Fruit fly (Drosophila melanogaster): ENCODE results near the gene CG11658.

Gene CG11658

dm6 chr3L:11721498-11721946 is 13.2 kb upstream of the CG11658 start (continued):
- no peak for TF ChIP-seq CG31388 (GFP tag; optimal IDR thresholded peaks at IDR 0.05)
- TF ChIP-seq Abd-B (GFP tag; optimal IDR thresholded peaks at IDR 0.05), result no peak
- no peak for TF ChIP-seq ro (GFP tag; IDR thresholded peaks at IDR 0.05)
- peak; percentile 19 for TF ChIP-seq lilli (GFP tag; optimal IDR thresholded peaks at IDR 0.05)
- no peak for TF ChIP-seq CG6813 (GFP tag; optimal IDR thresholded peaks at IDR 0.05)
- TF ChIP-seq pzg (GFP tag; optimal IDR thresholded peaks at IDR 0.05), result no peak
- no peak for TF ChIP-seq Nf-YB (GFP tag; optimal IDR thresholded peaks at IDR 0.05)
- no peak for TF ChIP-seq Kr (GFP tag; optimal IDR thresholded peaks at IDR 0.05)
- TF ChIP-seq CG6689 (GFP tag; IDR thresholded peaks at IDR 0.05), result no peak; the same call in 1 of the 2 replicates
- no peak for TF ChIP-seq CG6175 (GFP tag; IDR thresholded peaks at IDR 0.05)
- no peak for TF ChIP-seq Max (GFP tag; optimal IDR thresholded peaks at IDR 0.05)
- peak; percentile 35; the same call in 1 of the 3 replicates for TF ChIP-seq tgo (GFP tag; IDR thresholded peaks at IDR 0.05)
- TF ChIP-seq CkIIα-i1 (GFP tag; IDR thresholded peaks at IDR 0.05), result no peak
- no peak for TF ChIP-seq usp (GFP tag; optimal IDR thresholded peaks at IDR 0.05)
- TF ChIP-seq CG12155 (GFP tag; optimal IDR thresholded peaks at IDR 0.05), result no peak
- TF ChIP-seq lov (optimal IDR thresholded peaks at IDR 0.05), result no peak
- TF ChIP-seq lov (GFP tag; IDR thresholded peaks at IDR 0.05), result no peak
- TF ChIP-seq HLH4C (GFP tag; IDR thresholded peaks at IDR 0.05; ENCODE audit: partially characterized antibody), result no peak
- TF ChIP-seq CG12744 (GFP tag; optimal IDR thresholded peaks at IDR 0.05), result no peak
- no peak for TF ChIP-seq CG17359 (tag; optimal IDR thresholded peaks at IDR 0.05)
- TF ChIP-seq pum (GFP tag; optimal IDR thresholded peaks at IDR 0.05), result no peak
- no peak for TF ChIP-seq CG10654 (GFP tag; optimal IDR thresholded peaks at IDR 0.05)
- TF ChIP-seq pb (GFP tag; optimal IDR thresholded peaks at IDR 0.05), result no peak
- no peak for TF ChIP-seq CG11696 (GFP tag; IDR thresholded peaks at IDR 0.05)
- TF ChIP-seq vnd (GFP tag; IDR thresholded peaks at IDR 0.05; ENCODE audit: partially characterized antibody), result no peak
- TF ChIP-seq CG8281 (tag; optimal IDR thresholded peaks at IDR 0.05), result no peak
- TF ChIP-seq gcm2 (GFP tag; optimal IDR thresholded peaks at IDR 0.05), result no peak
- TF ChIP-seq klu (GFP tag; IDR thresholded peaks at IDR 0.05), result no peak
- no peak for TF ChIP-seq Nf-YC (tag; optimal IDR thresholded peaks at IDR 0.05)
- TF ChIP-seq Taf1 (GFP tag; IDR thresholded peaks at IDR 0.05), result no peak
- TF ChIP-seq CG9817 (tag; optimal IDR thresholded peaks at IDR 0.05), result peak; percentile 27
- TF ChIP-seq CG17186 (GFP tag; optimal IDR thresholded peaks at IDR 0.05), result no peak
- TF ChIP-seq wor (GFP tag; IDR thresholded peaks at IDR 0.05), result no peak
- TF ChIP-seq jigr1 (GFP tag; IDR thresholded peaks at IDR 0.05), result no peak
- TF ChIP-seq NfI (GFP tag; optimal IDR thresholded peaks at IDR 0.05), result peak; percentile 9
- TF ChIP-seq pros (GFP tag; optimal IDR thresholded peaks at IDR 0.05), result no peak
- TF ChIP-seq Atf-2 (GFP tag; optimal IDR thresholded peaks at IDR 0.05), result no peak
- no peak for TF ChIP-seq kni (GFP tag; optimal IDR thresholded peaks at IDR 0.05)
- TF ChIP-seq Six4 (GFP tag; optimal IDR thresholded peaks at IDR 0.05), result no peak
- no peak for TF ChIP-seq CG11093 (GFP tag; IDR thresholded peaks at IDR 0.05)
- no peak for TF ChIP-seq Sox100B (GFP tag; optimal IDR thresholded peaks at IDR 0.05)
- no peak for TF ChIP-seq CG31365 (tag; optimal IDR thresholded peaks at IDR 0.05)
- no peak for TF ChIP-seq MBD-R2 (GFP tag; IDR thresholded peaks at IDR 0.05)
- no peak for TF ChIP-seq nerfin-1 (tag; optimal IDR thresholded peaks at IDR 0.05)
- peak; percentile 8 for TF ChIP-seq HHEX (GFP tag; optimal IDR thresholded peaks at IDR 0.05)
- no peak for TF ChIP-seq CG16815 (GFP tag; optimal IDR thresholded peaks at IDR 0.05)
- TF ChIP-seq CG30431 (GFP tag; optimal IDR thresholded peaks at IDR 0.05), result no peak
- TF ChIP-seq bsh (GFP tag; optimal IDR thresholded peaks at IDR 0.05), result no peak
- TF ChIP-seq H15 (GFP tag; IDR thresholded peaks at IDR 0.05), result no peak
- no peak for TF ChIP-seq stwl (tag; optimal IDR thresholded peaks at IDR 0.05)
- no peak for TF ChIP-seq fru (optimal IDR thresholded peaks at IDR 0.05)
- no peak for TF ChIP-seq chn (GFP tag; optimal IDR thresholded peaks at IDR 0.05)

Measured in whole organism, embryonic.